Fruit fly (Drosophila melanogaster) whole organism: Measurements from ENCODE around the gene CG17129.

ENCODE experiments used
- EcR ChIP-seq, 2 experiments: fragments of >200 bp; optimal IDR thresholded peaks; 2 replicates each; lab custom pipeline; 2017; ENCODE audit warnings: missing biosample characterization in 2 of 2, missing genetic modification characterization in 2 of 2, missing genetic modification reagents in 2 of 2
- psq ChIP-seq: fragments of >200 bp; optimal IDR thresholded peaks from 2 replicates; lab custom pipeline; 2017

- TF ChIP-seq EcR (GFP tag; optimal IDR thresholded peaks at IDR 0.05; lab: Kevin White, UChicago), result no peak
- no peak for TF ChIP-seq psq (lab: Kevin White, UChicago)
These were observed 43.7 kb upstream of the CG17129 start for dm6 chr3L:723654-724461.
